Fruit fly (Drosophila melanogaster) whole organism, prepupa: Measurements from ENCODE around the gene CG18596.

Source experiments
- CG10631 ChIP-seq: fragments of 200-800 bp; sonication (Bioruptor generic); optimal IDR thresholded peaks from 2 replicates; lab custom pipeline; 2016; ENCODE audit warnings: missing biosample characterization, missing genetic modification characterization
- CG11294 ChIP-seq: fragments of 200-800 bp; sonication (Bioruptor generic); IDR thresholded peaks from 2 replicates; pipeline ENCODE4 v1.3.6; 2022; ENCODE audit warnings: missing biosample characterization, missing genetic modification characterization
- CG11902 ChIP-seq: fragments of 200-800 bp; sonication (Bioruptor generic); optimal IDR thresholded peaks from 3 replicates; lab custom pipeline; 2016; ENCODE audit warnings: missing biosample characterization, missing genetic modification characterization
- CG15336 ChIP-seq: fragments of 200-800 bp; sonication (Bioruptor generic); IDR thresholded peaks from 2 replicates; pipeline ENCODE4 v1.3.6; 2022; ENCODE audit warnings: missing biosample characterization, missing genetic modification characterization
- CG1621 ChIP-seq: fragments of 200-800 bp; sonication (Bioruptor generic); optimal IDR thresholded peaks from 3 replicates; lab custom pipeline; 2018; ENCODE audit warnings: missing biosample characterization, mild to moderate bottlenecking, missing genetic modification characterization
- CG16779 ChIP-seq: fragments of 200-800 bp; sonication (Bioruptor generic); optimal IDR thresholded peaks from 3 replicates; lab custom pipeline; 2017; ENCODE audit warnings: missing biosample characterization, mild to moderate bottlenecking, missing genetic modification characterization
- CG32006 ChIP-seq: fragments of 200-800 bp; sonication (Bioruptor generic); optimal IDR thresholded peaks from 3 replicates; lab custom pipeline; 2017; ENCODE audit warnings: missing biosample characterization, mild to moderate bottlenecking, missing genetic modification characterization
- CG3919 ChIP-seq: fragments of 200-800 bp; sonication (Bioruptor generic); optimal IDR thresholded peaks from 3 replicates; lab custom pipeline; 2016; ENCODE audit warnings: missing biosample characterization, missing genetic modification characterization
- CG6276 ChIP-seq: fragments of 200-800 bp; sonication (Bioruptor generic); optimal IDR thresholded peaks from 2 replicates; lab custom pipeline; 2017; ENCODE audit warnings: missing biosample characterization, mild to moderate bottlenecking, missing genetic modification characterization
- CG6792 ChIP-seq: fragments of 200-800 bp; sonication (Bioruptor generic); optimal IDR thresholded peaks from 3 replicates; lab custom pipeline; 2016; ENCODE audit warnings: missing biosample characterization, missing genetic modification characterization
- CG6808 ChIP-seq: fragments of 200-800 bp; sonication (Bioruptor generic); optimal IDR thresholded peaks from 3 replicates; lab custom pipeline; 2017; ENCODE audit warnings: missing biosample characterization, missing genetic modification characterization, mild to moderate bottlenecking, moderate library complexity, missing genetic modification reagents
- CG6854 ChIP-seq: fragments of 200-800 bp; sonication (Bioruptor generic); optimal IDR thresholded peaks from 2 replicates; lab custom pipeline; 2017; ENCODE audit warnings: missing biosample characterization, mild to moderate bottlenecking, missing genetic modification characterization
- CG7368 ChIP-seq: fragments of 200-800 bp; sonication (Bioruptor generic); optimal IDR thresholded peaks from 3 replicates; lab custom pipeline; 2016; ENCODE audit warnings: missing biosample characterization, missing genetic modification characterization
- CG8119 ChIP-seq: fragments of 200-800 bp; sonication (Bioruptor generic); IDR thresholded peaks from 3 replicates; pipeline ENCODE4 v1.3.6; 2022; ENCODE audit warnings: missing biosample characterization, missing genetic modification characterization
- CG8319 ChIP-seq: fragments of 200-800 bp; sonication (Bioruptor generic); optimal IDR thresholded peaks from 3 replicates; lab custom pipeline; 2016; ENCODE audit warnings: missing biosample characterization, missing genetic modification characterization
- CG9139 ChIP-seq: fragments of 200-800 bp; sonication (Bioruptor generic); optimal IDR thresholded peaks from 3 replicates; lab custom pipeline; 2017; ENCODE audit warnings: missing biosample characterization, mild to moderate bottlenecking, missing genetic modification characterization
- Eip75B ChIP-seq: fragments of 200-800 bp; sonication (Bioruptor generic); optimal IDR thresholded peaks from 3 replicates; lab custom pipeline; 2016; ENCODE audit warnings: missing biosample characterization, missing genetic modification characterization
- Eip78C ChIP-seq: fragments of 200-800 bp; sonication (Bioruptor generic); peaks from one replicate; lab custom pipeline; 2016; ENCODE audit warnings: missing biosample characterization, missing genetic modification characterization
- Eip93F ChIP-seq: fragments of 200-800 bp; sonication (Bioruptor generic); optimal IDR thresholded peaks from 2 replicates; lab custom pipeline; 2016; ENCODE audit warnings: missing biosample characterization, mild to moderate bottlenecking, missing genetic modification characterization
- Ets21C ChIP-seq: fragments of 200-800 bp; sonication (Bioruptor generic); optimal IDR thresholded peaks from 3 replicates; lab custom pipeline; 2016; ENCODE audit warnings: missing biosample characterization, missing genetic modification characterization
- Ets96B ChIP-seq: fragments of 200-800 bp; optimal IDR thresholded peaks from 2 replicates; lab custom pipeline; 2019; ENCODE audit warnings: missing biosample characterization, mild to moderate bottlenecking, missing genetic modification characterization, moderate library complexity
- Gug ChIP-seq: fragments of 200-800 bp; sonication (Bioruptor generic); IDR thresholded peaks from 2 replicates; pipeline ENCODE4 v1.3.6; 2022; ENCODE audit warnings: missing biosample characterization, missing genetic modification characterization
- Hr39 ChIP-seq: fragments of 200-800 bp; sonication (Bioruptor generic); optimal IDR thresholded peaks from 2 replicates; lab custom pipeline; 2016; ENCODE audit warnings: missing biosample characterization, missing genetic modification characterization
- Hr4 ChIP-seq: fragments of 200-800 bp; sonication (Bioruptor generic); optimal IDR thresholded peaks from 3 replicates; lab custom pipeline; 2016; ENCODE audit warnings: missing biosample characterization, missing genetic modification characterization
- Lpt ChIP-seq: fragments of 200-800 bp; sonication (Bioruptor generic); optimal IDR thresholded peaks from 3 replicates; lab custom pipeline; 2016; ENCODE audit warnings: missing biosample characterization, missing genetic modification characterization
- Met ChIP-seq: fragments of 200-800 bp; sonication (Bioruptor generic); optimal IDR thresholded peaks from 3 replicates; lab custom pipeline; 2016; ENCODE audit warnings: missing biosample characterization, missing genetic modification characterization
- Sox102F ChIP-seq: fragments of 200-800 bp; sonication (Bioruptor generic); optimal IDR thresholded peaks from 2 replicates; lab custom pipeline; 2016; ENCODE audit warnings: missing biosample characterization, mild to moderate bottlenecking, missing genetic modification characterization
- Sox14 ChIP-seq: fragments of 200-800 bp; sonication (Bioruptor generic); optimal IDR thresholded peaks from 3 replicates; lab custom pipeline; 2016; ENCODE audit warnings: missing biosample characterization, missing genetic modification characterization
- achi ChIP-seq: fragments of 200-800 bp; sonication (Bioruptor generic); optimal IDR thresholded peaks from 3 replicates; lab custom pipeline; 2016; ENCODE audit warnings: missing biosample characterization, missing genetic modification characterization
- cyc ChIP-seq: fragments of 200-800 bp; sonication (Bioruptor generic); optimal IDR thresholded peaks from 3 replicates; lab custom pipeline; 2016; ENCODE audit warnings: missing biosample characterization, missing genetic modification characterization
- dac ChIP-seq: fragments of 200-800 bp; sonication (Bioruptor generic); optimal IDR thresholded peaks from 2 replicates; lab custom pipeline; 2017; ENCODE audit warnings: missing biosample characterization, mild to moderate bottlenecking, missing genetic modification characterization
- esn ChIP-seq: fragments of 200-800 bp; sonication (Bioruptor generic); optimal IDR thresholded peaks from 2 replicates; lab custom pipeline; 2016; ENCODE audit warnings: missing biosample characterization, mild to moderate bottlenecking, missing genetic modification characterization, moderate library complexity
- fd85E ChIP-seq: fragments of 200-800 bp; sonication (Bioruptor generic); optimal IDR thresholded peaks from 3 replicates; lab custom pipeline; 2016; ENCODE audit warnings: missing biosample characterization, missing genetic modification characterization
- fkh ChIP-seq: fragments of 200-800 bp; sonication (Bioruptor generic); optimal IDR thresholded peaks from 3 replicates; lab custom pipeline; 2017; ENCODE audit warnings: missing biosample characterization, mild to moderate bottlenecking, missing genetic modification characterization, moderate library complexity
- net ChIP-seq: fragments of 200-800 bp; sonication (Bioruptor generic); optimal IDR thresholded peaks from 3 replicates; lab custom pipeline; 2016; ENCODE audit warnings: missing biosample characterization, missing genetic modification characterization
- salr ChIP-seq, 2 experiments: fragments of 200-800 bp; sonication (Bioruptor generic); optimal IDR thresholded peaks; 3 replicates each; lab custom pipeline; 2016 to 2018; ENCODE audit warnings: missing biosample characterization in 2 of 2, missing genetic modification characterization in 2 of 2, mild to moderate bottlenecking in 1 of 2
- spab ChIP-seq: fragments of 200-800 bp; sonication (Bioruptor generic); optimal IDR thresholded peaks from 2 replicates; lab custom pipeline; 2017; ENCODE audit warnings: missing biosample characterization, mild to moderate bottlenecking, missing genetic modification characterization, missing genetic modification reagents
- svp ChIP-seq: fragments of 200-800 bp; sonication (Bioruptor generic); peaks from one replicate; lab custom pipeline; 2016; ENCODE audit warnings: missing biosample characterization, missing genetic modification characterization
- topi ChIP-seq: fragments of 200-800 bp; sonication (Bioruptor generic); optimal IDR thresholded peaks from 3 replicates; lab custom pipeline; 2016; ENCODE audit warnings: missing biosample characterization, missing genetic modification characterization
- vri ChIP-seq: fragments of 200-800 bp; sonication (Bioruptor generic); optimal IDR thresholded peaks from 3 replicates; lab custom pipeline; 2016; ENCODE audit warnings: missing biosample characterization, mild to moderate bottlenecking, missing genetic modification characterization

The CG18596 gene

DNA sequence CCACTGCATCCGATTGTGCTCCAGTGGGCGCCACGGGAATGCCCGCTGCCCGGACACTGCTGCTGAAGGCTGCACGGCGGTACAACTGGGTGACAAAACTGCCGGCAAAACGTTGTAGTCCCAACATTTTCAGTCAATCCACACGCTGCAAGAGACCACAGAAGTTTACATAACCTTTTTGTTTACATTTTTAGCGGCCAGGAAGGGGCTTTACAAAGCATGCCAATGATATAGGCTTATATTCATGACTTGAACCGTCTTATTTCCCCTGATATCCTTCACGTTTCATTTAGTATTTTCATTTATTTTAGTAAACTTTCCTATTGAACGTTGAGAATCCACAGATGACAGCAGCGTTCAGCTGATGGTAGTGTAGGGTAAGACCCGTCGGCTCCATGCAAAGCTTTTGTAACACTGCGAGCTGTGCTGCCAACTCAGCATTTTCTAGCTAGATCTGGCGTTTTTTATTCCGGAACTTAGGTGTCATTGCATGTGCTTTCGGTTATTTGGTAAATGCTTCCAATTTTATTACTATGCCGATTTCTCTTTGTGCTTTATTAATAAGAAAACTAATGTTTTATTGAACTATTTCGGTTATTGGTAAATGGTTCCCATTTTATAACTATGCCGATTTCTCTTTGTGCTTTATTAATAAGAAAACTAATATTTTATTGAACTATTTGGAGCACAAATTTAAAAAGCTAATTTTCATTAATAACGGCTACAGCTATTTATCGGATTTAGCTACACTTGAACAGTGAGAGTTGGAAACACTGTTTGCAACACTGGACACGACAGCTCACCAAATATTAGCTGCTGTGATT lies 35.0 kb downstream of the CG18596 start, which contains the start of the genes CG13850 and lqfR (continued):
- peak; percentile 38 for TF ChIP-seq fd85E
- no peak for TF ChIP-seq CG6808 (GFP tag; lab: Kevin White, UChicago)
- TF ChIP-seq fkh (GFP tag; lab: Kevin White, UChicago), result peak; percentile 64
- TF ChIP-seq Lpt, result peak; percentile 39
- peak; percentile 80 for TF ChIP-seq topi (GFP tag; lab: Kevin White, UChicago)
- no peak for TF ChIP-seq spab (GFP tag; lab: Kevin White, UChicago)
- peak; percentile 18; the same call in 1 of the 2 replicates for TF ChIP-seq CG11294 (GFP tag; lab: Robert Waterston, UW)
- peak; percentile 79 for TF ChIP-seq Eip75B
- TF ChIP-seq cyc, result peak; percentile 82
- no peak for TF ChIP-seq Sox102F (GFP tag; lab: Kevin White, UChicago)
- TF ChIP-seq achi, result peak; percentile 79
- TF ChIP-seq CG16779, result no peak
- TF ChIP-seq CG15336 (GFP tag; lab: Robert Waterston, UW), result no peak
- peak; percentile 6 for TF ChIP-seq Ets96B (tag; lab: Kevin White, UChicago)
- no peak for TF ChIP-seq CG7368 (GFP tag; lab: Kevin White, UChicago)
- peak; percentile 46 for TF ChIP-seq CG9139 (GFP tag; lab: Kevin White, UChicago)
- TF ChIP-seq CG6792 (GFP tag; lab: Kevin White, UChicago), result peak; percentile 65
- no peak for TF ChIP-seq CG6854 (GFP tag; lab: Kevin White, UChicago)
- TF ChIP-seq CG1621 (tag; lab: Kevin White, UChicago), result no peak
- TF ChIP-seq Ets21C, result peak; percentile 71
- no peak for TF ChIP-seq Eip93F (GFP tag; lab: Kevin White, UChicago)
- TF ChIP-seq Gug (GFP tag; lab: Robert Waterston, UW), result 0 out of 2 replicates have a peak, but pooled peaks have one; percentile 31
- peak; percentile 77 for TF ChIP-seq Met (GFP tag; lab: Kevin White, UChicago)
- no peak for TF ChIP-seq dac (GFP tag; lab: Kevin White, UChicago)
- peak; percentile 91 for TF ChIP-seq Eip78C (GFP tag; lab: Kevin White, UChicago)
- TF ChIP-seq CG8119 (GFP tag; lab: Robert Waterston, UW), result no peak
- TF ChIP-seq CG10631, result peak; percentile 80
- peak; percentile 55 for TF ChIP-seq net
- no peak for TF ChIP-seq Hr4 (GFP tag; lab: Kevin White, UChicago)
- TF ChIP-seq CG11902 (GFP tag; lab: Kevin White, UChicago), result peak; percentile 72
- TF ChIP-seq CG32006 (GFP tag; lab: Kevin White, UChicago), result no peak
- no peak for TF ChIP-seq CG6276 (GFP tag; lab: Kevin White, UChicago)

DNA sequence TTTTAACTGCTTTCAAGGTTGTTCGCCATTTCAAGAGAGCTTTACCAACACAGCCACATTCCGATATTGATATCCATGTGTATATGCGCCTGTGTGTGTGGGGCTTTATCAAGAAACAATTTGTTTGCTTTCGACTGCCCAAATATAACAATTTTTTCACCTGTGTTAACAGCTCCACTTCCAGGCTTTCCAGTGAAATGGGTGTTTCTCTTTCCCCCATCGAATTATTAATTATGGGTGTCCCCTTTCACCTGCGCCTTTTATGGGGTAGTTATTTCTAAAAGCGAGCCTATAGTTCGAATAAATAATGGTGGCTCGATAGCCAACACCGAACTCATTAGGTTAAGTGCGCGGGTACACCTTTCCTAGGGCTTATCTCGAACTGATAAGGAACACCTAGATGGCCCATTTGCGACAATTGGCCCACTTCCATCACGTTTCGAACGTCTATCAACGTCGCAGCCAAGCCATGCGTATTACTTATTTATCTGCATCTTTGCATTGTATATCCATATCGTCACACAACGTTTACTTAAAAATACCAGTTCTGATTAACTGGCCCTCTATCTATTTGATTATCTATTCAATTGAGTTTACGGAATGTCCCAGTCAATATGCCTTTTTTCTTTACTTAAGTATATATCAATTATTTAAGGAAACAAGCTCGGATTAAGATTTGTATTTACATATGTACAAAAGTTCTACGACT lies 36.3 kb downstream of the CG18596 start:
- no peak for TF ChIP-seq CG10631
- no peak for TF ChIP-seq CG3919 (GFP tag; lab: Kevin White, UChicago)
- peak; percentile 73 for TF ChIP-seq svp
- peak; percentile 86 for TF ChIP-seq fkh (GFP tag; lab: Kevin White, UChicago)
- no peak for TF ChIP-seq Ets21C
- TF ChIP-seq Eip78C (GFP tag; lab: Kevin White, UChicago), result peak; percentile 27
- TF ChIP-seq vri (GFP tag; lab: Kevin White, UChicago), result peak; percentile 27
- TF ChIP-seq spab (GFP tag; lab: Kevin White, UChicago), result no peak

DNA sequence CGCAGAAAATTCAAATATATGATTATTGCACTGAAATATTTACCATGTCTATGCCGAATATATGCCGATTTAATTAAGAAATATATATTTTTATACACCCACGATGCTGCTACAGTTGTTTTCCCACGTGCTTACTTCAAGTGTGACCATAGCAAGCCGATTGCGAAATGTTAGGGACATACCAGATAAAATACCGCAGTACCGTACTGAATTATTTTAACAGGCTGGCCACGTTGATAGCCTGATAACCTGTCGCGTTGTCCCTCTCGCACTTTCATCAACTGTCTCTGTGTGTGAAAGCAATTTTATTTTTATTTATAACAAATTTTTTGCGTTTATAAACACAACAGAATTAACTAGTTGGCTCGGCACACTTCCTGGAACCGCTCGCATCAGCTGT lies 45.2 kb downstream of the CG18596 start, which contains the start of the genes Nop56 and mats:
TSS of gene Nop56 (minus strand) at position 158 of the 400 bp plus-strand sequence.
TSS of gene mats (plus strand) at position 251 of the 400 bp plus-strand sequence.
- TF ChIP-seq salr (GFP tag; optimal IDR thresholded peaks at IDR 0.05; lab: Kevin White, UChicago) (peak in 1 of 2 experiments; percentile 1), esn (no peak), dac (GFP tag; lab: Kevin White, UChicago) (no peak), CG8319 (GFP tag; lab: Kevin White, UChicago) (no peak), CG7368 (GFP tag; lab: Kevin White, UChicago) (no peak), topi (GFP tag; lab: Kevin White, UChicago) (peak; percentile 26), vri (GFP tag; lab: Kevin White, UChicago) (peak; percentile 46), CG6276 (GFP tag; lab: Kevin White, UChicago) (no peak), Eip78C (GFP tag; lab: Kevin White, UChicago) (peak; percentile 55), CG9139 (GFP tag; lab: Kevin White, UChicago) (no peak), Sox14 (GFP tag; lab: Kevin White, UChicago) (peak; percentile 41), Hr39 (GFP tag; lab: Kevin White, UChicago) (no peak), svp (peak; percentile 70), CG1621 (tag; lab: Kevin White, UChicago) (no peak), fkh (GFP tag; lab: Kevin White, UChicago) (peak; percentile 7), Eip93F (GFP tag; lab: Kevin White, UChicago) (peak; percentile 14)
